Fruit fly (Drosophila melanogaster) whole organism, embryonic: ENCODE data around the gene Hr78.
A peak's percentile ranks its signal among the peaks of the same experiment; 100 is the strongest.

Source experiments
- Antp ChIP-seq: fragments of 200-800 bp; sonication (Bioruptor generic); optimal IDR thresholded peaks from 3 replicates; lab custom pipeline; 2016; ENCODE audit warnings: missing biosample characterization, missing genetic modification characterization
- Bgb ChIP-seq: fragments of 200-800 bp; sonication (Bioruptor generic); IDR thresholded peaks from 2 replicates; pipeline ENCODE4 v1.3.6; 2022; ENCODE audit warnings: missing biosample characterization, missing genetic modification characterization; ENCODE audit not compliant: partially characterized antibody
- CG10431 ChIP-seq: fragments of 200-800 bp; sonication (Bioruptor generic); optimal IDR thresholded peaks from 3 replicates; lab custom pipeline; 2018; ENCODE audit warnings: missing biosample characterization, mild to moderate bottlenecking, missing genetic modification characterization
- CG10979 ChIP-seq: fragments of 200-800 bp; sonication (Bioruptor generic); optimal IDR thresholded peaks from 2 replicates; lab custom pipeline; 2018; ENCODE audit warnings: missing biosample characterization, mild to moderate bottlenecking, missing genetic modification characterization, moderate library complexity
- CG11398 ChIP-seq: fragments of 200-800 bp; sonication (Bioruptor generic); optimal IDR thresholded peaks from 2 replicates; lab custom pipeline; 2016; ENCODE audit warnings: missing biosample characterization, missing genetic modification characterization
- CG11696 ChIP-seq: fragments of 200-800 bp; sonication (Bioruptor generic); IDR thresholded peaks from 2 replicates; pipeline ENCODE4 v1.3.6; 2022; ENCODE audit warnings: missing biosample characterization, missing genetic modification characterization
- CG12391 ChIP-seq: fragments of 200-800 bp; sonication (Bioruptor generic); optimal IDR thresholded peaks from 3 replicates; lab custom pipeline; 2018; ENCODE audit warnings: missing biosample characterization, mild to moderate bottlenecking, missing genetic modification characterization, moderate library complexity
- CG12942 ChIP-seq: fragments of 200-800 bp; sonication (Bioruptor generic); optimal IDR thresholded peaks from 3 replicates; lab custom pipeline; 2016; ENCODE audit warnings: missing biosample characterization, missing genetic modification characterization
- CG13296 ChIP-seq: fragments of 200-800 bp; sonication (Bioruptor generic); optimal IDR thresholded peaks from 3 replicates; lab custom pipeline; 2018; ENCODE audit warnings: missing biosample characterization, mild to moderate bottlenecking, missing genetic modification characterization
- CG15073 ChIP-seq: fragments of 200-800 bp; sonication (Bioruptor generic); optimal IDR thresholded peaks from 2 replicates; lab custom pipeline; 2016; ENCODE audit warnings: missing biosample characterization, missing genetic modification characterization
- CG17359 ChIP-seq: fragments of 200-800 bp; sonication (Bioruptor generic); optimal IDR thresholded peaks from 3 replicates; lab custom pipeline; 2018; ENCODE audit warnings: missing biosample characterization, mild to moderate bottlenecking, missing genetic modification characterization, moderate library complexity
- CG2120 ChIP-seq: fragments of 200-800 bp; sonication (Bioruptor generic); optimal IDR thresholded peaks from 3 replicates; lab custom pipeline; 2016; ENCODE audit warnings: missing biosample characterization, missing genetic modification characterization
- CG31365 ChIP-seq: fragments of 200-800 bp; sonication (Bioruptor generic); optimal IDR thresholded peaks from 2 replicates; lab custom pipeline; 2018; ENCODE audit warnings: missing biosample characterization, mild to moderate bottlenecking, missing genetic modification characterization
- CG31388 ChIP-seq: fragments of 200-800 bp; sonication (Bioruptor generic); optimal IDR thresholded peaks from 2 replicates; lab custom pipeline; 2016; ENCODE audit warnings: missing biosample characterization, missing genetic modification characterization
- CG33557 ChIP-seq: fragments of 200-800 bp; sonication (Bioruptor generic); optimal IDR thresholded peaks from 2 replicates; lab custom pipeline; 2019; ENCODE audit warnings: missing biosample characterization, mild to moderate bottlenecking, missing genetic modification characterization, moderate library complexity
- CG4404 ChIP-seq: fragments of 200-800 bp; sonication (Bioruptor generic); IDR thresholded peaks from 2 replicates; pipeline ENCODE4 v1.3.6; 2022; ENCODE audit warnings: missing biosample characterization, missing genetic modification characterization
- CG5180 ChIP-seq: fragments of 200-800 bp; sonication (Bioruptor generic); optimal IDR thresholded peaks from 3 replicates; lab custom pipeline; 2017; ENCODE audit warnings: missing biosample characterization, missing genetic modification characterization, mild to moderate bottlenecking, moderate library complexity, missing genetic modification reagents
- CG6654 ChIP-seq: fragments of 200-800 bp; sonication (Bioruptor generic); optimal IDR thresholded peaks from 2 replicates; lab custom pipeline; 2017; ENCODE audit warnings: missing biosample characterization, mild to moderate bottlenecking, missing genetic modification characterization
- CG6765 ChIP-seq: fragments of 200-800 bp; sonication (Bioruptor generic); optimal IDR thresholded peaks from 3 replicates; lab custom pipeline; 2017; ENCODE audit warnings: missing biosample characterization, mild to moderate bottlenecking, missing genetic modification characterization
- CG7271 ChIP-seq: fragments of 200-800 bp; sonication (Bioruptor generic); optimal IDR thresholded peaks from 2 replicates; lab custom pipeline; 2018; ENCODE audit warnings: missing biosample characterization, mild to moderate bottlenecking, missing genetic modification characterization, moderate library complexity
- CG8388 ChIP-seq: fragments of 200-800 bp; sonication (Bioruptor generic); optimal IDR thresholded peaks from 2 replicates; lab custom pipeline; 2019; ENCODE audit warnings: missing biosample characterization, mild to moderate bottlenecking, missing genetic modification characterization, moderate library complexity
- Dbx ChIP-seq: fragments of 200-800 bp; sonication (Bioruptor generic); IDR thresholded peaks from 3 replicates; pipeline ENCODE4 v1.3.6; 2022; ENCODE audit warnings: missing biosample characterization, missing genetic modification characterization
- Eip74EF ChIP-seq, 2 experiments: fragments of 200-800 bp in 1 of 2; fragments of >200 bp in 1 of 2; sonication (Bioruptor generic) in 1 of 2; optimal IDR thresholded peaks; 2 replicates each; lab custom pipeline; 2017 to 2019; ENCODE audit warnings: missing biosample characterization in 2 of 2, missing genetic modification characterization in 2 of 2, mild to moderate bottlenecking in 1 of 2, moderate library complexity in 1 of 2
- HLH4C ChIP-seq: fragments of 200-800 bp; sonication (Bioruptor generic); IDR thresholded peaks from 3 replicates; pipeline ENCODE4 v1.3.6; 2022; ENCODE audit warnings: missing biosample characterization, missing genetic modification characterization; ENCODE audit not compliant: partially characterized antibody
- HLH54F ChIP-seq: fragments of 200-800 bp; sonication (Bioruptor generic); optimal IDR thresholded peaks from 3 replicates; lab custom pipeline; 2016; ENCODE audit warnings: missing biosample characterization, missing genetic modification characterization
- Hand ChIP-seq: fragments of 200-800 bp; sonication (Bioruptor generic); optimal IDR thresholded peaks from 2 replicates; lab custom pipeline; 2017; ENCODE audit warnings: mild to moderate bottlenecking, missing biosample characterization, missing genetic modification reagents, missing genetic modification characterization
- HmgD ChIP-seq: fragments of 200-800 bp; sonication (Bioruptor generic); optimal IDR thresholded peaks from 3 replicates; lab custom pipeline; 2016; ENCODE audit warnings: missing biosample characterization, missing genetic modification characterization
- Hr39 ChIP-seq: fragments of >200 bp; optimal IDR thresholded peaks from 2 replicates; lab custom pipeline; 2017
- Hr51 ChIP-seq, 2 experiments: fragments of 200-800 bp; sonication (Bioruptor generic); optimal IDR thresholded peaks; 2 replicates in 1 of 2; 3 replicates in 1 of 2; lab custom pipeline; 2016 to 2018; ENCODE audit warnings: missing biosample characterization in 2 of 2, missing genetic modification characterization in 2 of 2, mild to moderate bottlenecking in 1 of 2, moderate library complexity in 1 of 2
- Max ChIP-seq: fragments of 200-800 bp; sonication (Bioruptor generic); optimal IDR thresholded peaks from 2 replicates; lab custom pipeline; 2016; ENCODE audit warnings: missing biosample characterization, mild to moderate bottlenecking, missing genetic modification characterization
- Opbp ChIP-seq: fragments of 200-800 bp; sonication (Bioruptor generic); IDR thresholded peaks from 3 replicates; pipeline ENCODE4 v1.3.6; 2022; ENCODE audit warnings: missing biosample characterization, missing genetic modification characterization; ENCODE audit not compliant: partially characterized antibody
- Ssrp ChIP-seq: fragments of 200-800 bp; sonication (Bioruptor generic); optimal IDR thresholded peaks from 2 replicates; lab custom pipeline; 2018; ENCODE audit warnings: missing biosample characterization, mild to moderate bottlenecking, missing genetic modification characterization, moderate library complexity
- Taf1 ChIP-seq: fragments of 200-800 bp; sonication (Bioruptor generic); IDR thresholded peaks from 2 replicates; pipeline ENCODE4 v1.3.6; 2022; ENCODE audit warnings: missing biosample characterization, missing genetic modification characterization
- amos ChIP-seq: fragments of 200-800 bp; sonication (Bioruptor generic); IDR thresholded peaks from 2 replicates; pipeline ENCODE4 v1.3.6; 2022; ENCODE audit warnings: missing biosample characterization, missing genetic modification characterization; ENCODE audit not compliant: partially characterized antibody
- btn ChIP-seq: fragments of 200-800 bp; sonication (Bioruptor generic); optimal IDR thresholded peaks from 2 replicates; lab custom pipeline; 2016; ENCODE audit warnings: missing biosample characterization, missing genetic modification characterization
- cas ChIP-seq: fragments of 200-800 bp; sonication (Bioruptor generic); IDR thresholded peaks from 2 replicates; pipeline ENCODE4 v1.3.6; 2022; ENCODE audit warnings: missing biosample characterization, missing genetic modification characterization
- crol ChIP-seq: fragments of 200-800 bp; sonication (Bioruptor generic); IDR thresholded peaks from 2 replicates; pipeline ENCODE4 v1.3.6; 2022; ENCODE audit warnings: missing biosample characterization, missing genetic modification characterization
- dimm ChIP-seq: fragments of 200-800 bp; sonication (Bioruptor generic); IDR thresholded peaks from 2 replicates; pipeline ENCODE4 v1.3.6; 2022; ENCODE audit warnings: missing biosample characterization, missing genetic modification characterization
- esg ChIP-seq: fragments of 200-800 bp; sonication (Bioruptor generic); conservative IDR thresholded peaks from 2 replicates; pipeline ENCODE4 v1.3.6; 2022; ENCODE audit warnings: missing biosample characterization, missing genetic modification characterization
- eve ChIP-seq, 2 experiments: fragments of >200 bp; optimal IDR thresholded peaks; 2 replicates each; lab custom pipeline; 2017; ENCODE audit warnings: missing biosample characterization in 2 of 2, missing genetic modification characterization in 2 of 2
- eyg ChIP-seq: fragments of 200-800 bp; sonication (Bioruptor generic); optimal IDR thresholded peaks from 3 replicates; lab custom pipeline; 2016; ENCODE audit warnings: missing biosample characterization, missing genetic modification characterization
- gce ChIP-seq: fragments of 200-800 bp; sonication (Bioruptor generic); IDR thresholded peaks from 3 replicates; pipeline ENCODE4 v1.3.6; 2022; ENCODE audit warnings: missing biosample characterization, missing genetic modification characterization
- her ChIP-seq: fragments of 200-800 bp; sonication (Bioruptor generic); optimal IDR thresholded peaks from 2 replicates; lab custom pipeline; 2016; ENCODE audit warnings: missing biosample characterization, missing genetic modification characterization
- hth ChIP-seq: fragments of >200 bp; optimal IDR thresholded peaks from 2 replicates; lab custom pipeline; 2017; ENCODE audit warnings: inconsistent platforms
- ind ChIP-seq: fragments of 200-800 bp; sonication (Bioruptor generic); optimal IDR thresholded peaks from 3 replicates; lab custom pipeline; 2016; ENCODE audit warnings: missing biosample characterization, missing genetic modification characterization
- lola ChIP-seq, 3 experiments: fragments of >200 bp in 2 of 3; fragments of 200-800 bp in 1 of 3; sonication (Bioruptor generic) in 1 of 3; optimal IDR thresholded peaks; 2 replicates each; lab custom pipeline; 2017 to 2019; ENCODE audit warnings: missing biosample characterization in 3 of 3, missing genetic modification characterization in 3 of 3, mild to moderate bottlenecking in 1 of 3, moderate library complexity in 1 of 3
- luna ChIP-seq: fragments of 200-800 bp; sonication (Bioruptor generic); optimal IDR thresholded peaks from 2 replicates; lab custom pipeline; 2016; ENCODE audit warnings: missing biosample characterization, missing genetic modification characterization
- mirr ChIP-seq: fragments of 200-800 bp; sonication (Bioruptor generic); optimal IDR thresholded peaks from 3 replicates; lab custom pipeline; 2018; ENCODE audit warnings: missing biosample characterization, mild to moderate bottlenecking, missing genetic modification characterization
- pita ChIP-seq: fragments of 200-800 bp; sonication (Bioruptor generic); optimal IDR thresholded peaks from 2 replicates; lab custom pipeline; 2017; ENCODE audit warnings: missing biosample characterization, mild to moderate bottlenecking, missing genetic modification characterization
- ranshi ChIP-seq: fragments of 200-800 bp; sonication (Bioruptor generic); IDR thresholded peaks from 2 replicates; pipeline ENCODE4 v1.3.6; 2022; ENCODE audit warnings: missing biosample characterization, missing genetic modification characterization
- tio ChIP-seq: fragments of 200-800 bp; sonication (Bioruptor generic); optimal IDR thresholded peaks from 2 replicates; lab custom pipeline; 2017; ENCODE audit warnings: missing biosample characterization, missing genetic modification characterization, inconsistent platforms

Gene Hr78

dm6 chr3L:21483837-21484236 is 13.5 kb downstream of the Hr78 start (continued):
- no peak for TF ChIP-seq CG13296 (GFP tag; lab: Kevin White, UChicago)
- peak in 1 of 2 experiments; percentile 35 for TF ChIP-seq eve (GFP tag; optimal IDR thresholded peaks at IDR 0.05; lab: Kevin White, UChicago)
- TF ChIP-seq ranshi = no peak
- TF ChIP-seq her (GFP tag; lab: Kevin White, UChicago) = peak; percentile 40
- no peak for TF ChIP-seq CG6765 (GFP tag; lab: Kevin White, UChicago)
- TF ChIP-seq Taf1 (GFP tag; lab: Robert Waterston, UW) = no peak
- TF ChIP-seq Hr39 (lab: Kevin White, UChicago) = no peak
- no peak for TF ChIP-seq CG6654 (GFP tag; lab: Kevin White, UChicago)
- no peak for TF ChIP-seq hth (lab: Kevin White, UChicago)
- TF ChIP-seq CG17359 (tag; lab: Kevin White, UChicago) = no peak
- TF ChIP-seq CG7271 (tag; lab: Kevin White, UChicago) = no peak
- peak; percentile 52; the same call in 1 of the 2 replicates for TF ChIP-seq Bgb (GFP tag; lab: Robert Waterston, UW)
- no peak for TF ChIP-seq CG33557 (GFP tag; lab: Kevin White, UChicago)
- TF ChIP-seq Antp (GFP tag; lab: Kevin White, UChicago) = no peak
- TF ChIP-seq CG11398 = no peak
- no peak for TF ChIP-seq crol
- no peak for TF ChIP-seq mirr (GFP tag; lab: Kevin White, UChicago)
- TF ChIP-seq Opbp (GFP tag; lab: Robert Waterston, UW) = no peak
- no peak for TF ChIP-seq Ssrp (tag; lab: Kevin White, UChicago)
- TF ChIP-seq amos (GFP tag; lab: Robert Waterston, UW) = peak; percentile 51
- TF ChIP-seq Max (GFP tag; lab: Kevin White, UChicago) = no peak
- no peak for TF ChIP-seq CG31388 (GFP tag; lab: Kevin White, UChicago)
- peak in 1 of 3 experiments; percentile 6 for TF ChIP-seq lola (GFP tag; optimal IDR thresholded peaks at IDR 0.05; lab: Kevin White, UChicago)
- no peak for TF ChIP-seq Hand (GFP tag; lab: Kevin White, UChicago)
- no peak for TF ChIP-seq CG11696 (GFP tag; lab: Robert Waterston, UW)
- peak; percentile 87 for TF ChIP-seq HmgD
- no peak for TF ChIP-seq CG10979 (tag; lab: Kevin White, UChicago)
- no peak for TF ChIP-seq HLH54F (GFP tag; lab: Kevin White, UChicago)
- TF ChIP-seq gce (GFP tag; lab: Robert Waterston, UW) = no peak
- TF ChIP-seq CG10431 (GFP tag; lab: Kevin White, UChicago) = peak; percentile 94
- no peak for TF ChIP-seq CG4404 (GFP tag; lab: Robert Waterston, UW)
- TF ChIP-seq CG12391 (tag; lab: Kevin White, UChicago) = peak; percentile 16
- no peak for TF ChIP-seq btn (GFP tag; lab: Kevin White, UChicago)
- TF ChIP-seq luna = no peak
- no peak for TF ChIP-seq CG8388
- peak in 1 of 2 experiments; percentile 25 for TF ChIP-seq Hr51 (GFP tag; optimal IDR thresholded peaks at IDR 0.05; lab: Kevin White, UChicago)
- no peak for TF ChIP-seq esg
- TF ChIP-seq CG12942 = no peak
- TF ChIP-seq cas (GFP tag; lab: Robert Waterston, UW) = no peak
- TF ChIP-seq tio (GFP tag; lab: Kevin White, UChicago) = no peak
- TF ChIP-seq CG31365 (tag; lab: Kevin White, UChicago) = peak; percentile 68
- no peak for TF ChIP-seq dimm (GFP tag; lab: Robert Waterston, UW)
- TF ChIP-seq Eip74EF (GFP tag; optimal IDR thresholded peaks at IDR 0.05; lab: Kevin White, UChicago) = no peak
- no peak for TF ChIP-seq CG5180 (GFP tag; lab: Kevin White, UChicago)
- TF ChIP-seq Dbx (GFP tag; lab: Robert Waterston, UW) = no peak; the same call in 2 of the 3 replicates
- no peak for TF ChIP-seq eyg (GFP tag; lab: Kevin White, UChicago)
- no peak for TF ChIP-seq HLH4C (GFP tag; lab: Robert Waterston, UW)
- TF ChIP-seq pita (GFP tag; lab: Kevin White, UChicago) = peak; percentile 94
- TF ChIP-seq ind (GFP tag; lab: Kevin White, UChicago) = no peak
- no peak for TF ChIP-seq CG15073 (GFP tag; lab: Kevin White, UChicago)
- TF ChIP-seq CG2120 (GFP tag; lab: Kevin White, UChicago) = peak; percentile 46
